Worm (Caenorhabditis elegans) whole organism, L1 larva: ENCODE results near the gene Y37E11AL.3.

Experiments used
- Y116A8C.19 ChIP-seq: sonication (generic microtip); optimal IDR thresholded peaks from 2 replicates; lab custom pipeline; 2016; ENCODE audit warnings: missing compliant biosample characterization, missing genetic modification characterization, borderline replicate concordance
- aly-2 ChIP-seq: fragments of 150-350 bp; optimal IDR thresholded peaks from 2 replicates; lab custom pipeline; 2014; ENCODE audit warnings: missing biosample characterization, missing genetic modification characterization
- ama-1 ChIP-seq: fragments of 150-350 bp; optimal IDR thresholded peaks from 2 replicates; lab custom pipeline; 2014
- ceh-82 ChIP-seq, 3 experiments: fragments of 150-350 bp in 1 of 3; sonication (generic microtip) in 2 of 3; optimal IDR thresholded peaks; 2 replicates each; lab custom pipeline; 2014 to 2017; ENCODE audit warnings: missing biosample characterization in 3 of 3, missing genetic modification characterization in 3 of 3
- ces-1 ChIP-seq: fragments of 150-350 bp; optimal IDR thresholded peaks from 2 replicates; lab custom pipeline; 2014; ENCODE audit warnings: missing biosample characterization, missing genetic modification reagents, missing genetic modification characterization
- dpl-1 ChIP-seq, 3 experiments: fragments of 150-350 bp in 2 of 3; sonication (generic microtip) in 1 of 3; optimal IDR thresholded peaks; 2 replicates each; lab custom pipeline; 2014 to 2017; ENCODE audit warnings: missing biosample characterization in 3 of 3, missing genetic modification characterization in 3 of 3, missing genetic modification reagents in 3 of 3
- dsc-1 ChIP-seq: sonication (generic microtip); optimal IDR thresholded peaks from 2 replicates; lab custom pipeline; 2016; ENCODE audit warnings: mild to moderate bottlenecking, missing genetic modification characterization, missing compliant biosample characterization
- efl-1 ChIP-seq, 4 experiments: fragments of 150-350 bp; optimal IDR thresholded peaks in 3 of 4; peaks in 1 of 4; 1 replicate in 1 of 4; 2 replicates in 3 of 4; lab custom pipeline; 2014; ENCODE audit warnings: missing biosample characterization in 2 of 4, missing genetic modification characterization in 2 of 4, missing genetic modification reagents in 2 of 4
- egl-13 ChIP-seq: sonication (generic microtip); optimal IDR thresholded peaks from 2 replicates; lab custom pipeline; 2016; ENCODE audit warnings: missing genotype, missing genetic modification reagents, missing genetic modification characterization, missing compliant biosample characterization
- egl-27 ChIP-seq, 2 experiments: fragments of 150-350 bp in 1 of 2; sonication (generic microtip); optimal IDR thresholded peaks; 3 replicates each; lab custom pipeline; 2017 to 2018; ENCODE audit warnings: missing biosample characterization in 2 of 2, missing genetic modification characterization in 2 of 2, missing genetic modification reagents in 2 of 2
- elt-2 ChIP-seq: sonication (generic microtip); optimal IDR thresholded peaks from 2 replicates; lab custom pipeline; 2016; ENCODE audit warnings: missing genetic modification characterization, mild to moderate bottlenecking, inconsistent platforms, missing compliant biosample characterization, missing genetic modification reagents
- fkh-4 ChIP-seq: sonication (generic microtip); optimal IDR thresholded peaks from 2 replicates; lab custom pipeline; 2016; ENCODE audit warnings: missing compliant biosample characterization, missing genetic modification characterization, borderline replicate concordance
- fos-1 ChIP-seq: fragments of 150-350 bp; optimal IDR thresholded peaks from 2 replicates; lab custom pipeline; 2014; ENCODE audit warnings: missing biosample characterization, missing genetic modification characterization
- grh-1 ChIP-seq: fragments of 200-800 bp; sonication (Bioruptor generic); IDR thresholded peaks from 2 replicates; pipeline ENCODE4 v1.3.6; 2022; ENCODE audit warnings: missing genetic modification reagents, missing genetic modification characterization, missing compliant biosample characterization
- hlh-17 ChIP-seq: fragments of 200-800 bp; sonication (Bioruptor generic); optimal IDR thresholded peaks from 2 replicates; lab custom pipeline; 2018; ENCODE audit warnings: missing genetic modification characterization, mild to moderate bottlenecking, missing compliant biosample characterization, moderate library complexity, borderline replicate concordance
- hlh-4 ChIP-seq: sonication (generic microtip); optimal IDR thresholded peaks from 2 replicates; lab custom pipeline; 2016; ENCODE audit warnings: mild to moderate bottlenecking, missing genetic modification characterization, missing compliant biosample characterization
- hpl-2 ChIP-seq: fragments of 150-350 bp; optimal IDR thresholded peaks from 2 replicates; lab custom pipeline; 2014; ENCODE audit warnings: missing biosample characterization, missing genetic modification reagents, missing genetic modification characterization
- irx-1 ChIP-seq: sonication (generic microtip); optimal IDR thresholded peaks from 2 replicates; lab custom pipeline; 2016; ENCODE audit warnings: missing genetic modification characterization, missing compliant biosample characterization
- isw-1 ChIP-seq: fragments of 200-800 bp; sonication (Bioruptor generic); IDR thresholded peaks from 2 replicates; pipeline ENCODE4 v1.3.6; 2022; ENCODE audit warnings: missing genetic modification characterization, missing compliant biosample characterization
- lin-13 ChIP-seq: fragments of 150-350 bp; optimal IDR thresholded peaks from 2 replicates; lab custom pipeline; 2014; ENCODE audit warnings: missing biosample characterization, missing genetic modification reagents, missing genetic modification characterization
- lin-14 ChIP-seq: fragments of 200-800 bp; sonication (Bioruptor generic); optimal IDR thresholded peaks from 2 replicates; lab custom pipeline; 2018; ENCODE audit warnings: mild to moderate bottlenecking, missing genetic modification characterization, moderate library complexity, missing compliant biosample characterization
- lin-15B ChIP-seq: fragments of 150-350 bp; sonication (generic microtip); optimal IDR thresholded peaks from 3 replicates; lab custom pipeline; 2014; ENCODE audit warnings: missing biosample characterization, missing genetic modification characterization
- lin-35 ChIP-seq, 2 experiments: fragments of 150-350 bp; optimal IDR thresholded peaks; 2 replicates each; lab custom pipeline; 2014; ENCODE audit warnings: missing biosample characterization in 2 of 2, missing genetic modification characterization in 2 of 2, missing genetic modification reagents in 2 of 2
- mab-9 ChIP-seq: fragments of 200-800 bp; sonication (Bioruptor generic); IDR thresholded peaks from 2 replicates; pipeline ENCODE4 v1.3.6; 2022; ENCODE audit warnings: missing genetic modification reagents, missing genetic modification characterization, missing compliant biosample characterization
- mep-1 ChIP-seq: fragments of 150-350 bp; optimal IDR thresholded peaks from 2 replicates; lab custom pipeline; 2014; ENCODE audit warnings: missing biosample characterization, missing genetic modification characterization
- nhr-11 ChIP-seq: fragments of 150-350 bp; optimal IDR thresholded peaks from 2 replicates; lab custom pipeline; 2014; ENCODE audit warnings: missing biosample characterization, missing genetic modification characterization
- nhr-19 ChIP-seq: fragments of 200-800 bp; sonication (Bioruptor generic); conservative IDR thresholded peaks from 2 replicates; pipeline ENCODE4 v1.3.6; 2022; ENCODE audit warnings: missing genetic modification characterization, missing compliant biosample characterization
- nhr-47 ChIP-seq: sonication (generic microtip); optimal IDR thresholded peaks from 2 replicates; lab custom pipeline; 2016; ENCODE audit warnings: mild to moderate bottlenecking, missing genetic modification characterization, moderate library complexity, missing compliant biosample characterization
- nhr-71 ChIP-seq: sonication (generic microtip); optimal IDR thresholded peaks from 2 replicates; lab custom pipeline; 2016; ENCODE audit warnings: mild to moderate bottlenecking, missing genetic modification characterization, moderate library complexity, missing compliant biosample characterization
- nhr-77 ChIP-seq: fragments of 150-350 bp; optimal IDR thresholded peaks from 2 replicates; lab custom pipeline; 2014; ENCODE audit warnings: missing biosample characterization, missing genetic modification characterization
- nhr-85 ChIP-seq: sonication (generic microtip); peaks from one replicate; lab custom pipeline; 2016; ENCODE audit warnings: missing genetic modification characterization, inconsistent platforms, missing compliant biosample characterization
- pqm-1 ChIP-seq: sonication (generic microtip); optimal IDR thresholded peaks from 3 replicates; lab custom pipeline; 2017; ENCODE audit warnings: missing biosample characterization, missing genetic modification characterization
- rnt-1 ChIP-seq: sonication (generic microtip); optimal IDR thresholded peaks from 2 replicates; lab custom pipeline; 2016; ENCODE audit warnings: mild to moderate bottlenecking, missing genetic modification characterization, moderate library complexity, missing compliant biosample characterization
- snpc-4 ChIP-seq: fragments of 150-350 bp; optimal IDR thresholded peaks from 2 replicates; lab custom pipeline; 2014; ENCODE audit warnings: missing biosample characterization, missing genetic modification characterization
- snu-23 ChIP-seq: sonication (generic microtip); optimal IDR thresholded peaks from 2 replicates; lab custom pipeline; 2016; ENCODE audit warnings: missing genetic modification characterization, missing compliant biosample characterization
- sox-4 ChIP-seq: sonication (generic microtip); optimal IDR thresholded peaks from 2 replicates; lab custom pipeline; 2016; ENCODE audit warnings: missing genetic modification characterization, missing compliant biosample characterization
- unc-30 ChIP-seq: sonication (generic microtip); optimal IDR thresholded peaks from 2 replicates; lab custom pipeline; 2017; ENCODE audit warnings: missing biosample characterization, missing genetic modification characterization
- vab-15 ChIP-seq: sonication (generic microtip); optimal IDR thresholded peaks from 2 replicates; lab custom pipeline; 2017; ENCODE audit warnings: missing genotype, mild to moderate bottlenecking, missing genetic modification characterization, missing compliant biosample characterization
- zag-1 ChIP-seq: fragments of 150-350 bp; optimal IDR thresholded peaks from 2 replicates; lab custom pipeline; 2014; ENCODE audit warnings: missing biosample characterization, missing genetic modification characterization
- ztf-4 ChIP-seq: fragments of 150-350 bp; optimal IDR thresholded peaks from 2 replicates; lab custom pipeline; 2014; ENCODE audit warnings: missing biosample characterization, missing genetic modification characterization

The Y37E11AL.3 gene

DNA sequence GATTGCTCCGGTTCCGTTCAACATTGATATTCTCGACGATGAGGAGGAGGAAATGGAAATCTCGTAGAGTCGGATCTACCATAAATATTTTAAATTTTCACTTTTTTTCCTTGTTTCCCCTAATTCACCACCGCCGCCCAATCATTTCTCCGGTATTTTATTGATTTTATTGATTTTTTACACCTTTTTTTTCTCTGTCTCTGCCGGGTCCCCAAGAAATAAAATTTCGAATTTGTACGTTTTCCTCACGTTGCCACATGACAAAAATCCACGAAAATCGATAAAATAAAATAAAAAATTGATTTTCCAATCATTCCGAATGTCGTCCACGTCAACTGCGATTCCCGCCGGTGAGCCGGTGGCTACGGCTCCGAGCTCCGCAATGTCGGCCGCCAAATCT is 3.5 kb downstream of the Y37E11AL.3 start, which contains the start of gene Y37E11AL.2:
Gene Y37E11AL.2 (plus strand): TSS at position 301 of the 400 bp plus-strand sequence.
- no peak for TF ChIP-seq fkh-4
- no peak for TF ChIP-seq snu-23 (GFP tag; lab: Kevin White, UChicago)
- no peak for TF ChIP-seq hpl-2 (GFP tag; lab: Kevin White, UChicago)
- TF ChIP-seq grh-1 = no peak
- TF ChIP-seq ama-1 (lab: Kevin White, UChicago) = no peak
- no peak for TF ChIP-seq nhr-71

DNA sequence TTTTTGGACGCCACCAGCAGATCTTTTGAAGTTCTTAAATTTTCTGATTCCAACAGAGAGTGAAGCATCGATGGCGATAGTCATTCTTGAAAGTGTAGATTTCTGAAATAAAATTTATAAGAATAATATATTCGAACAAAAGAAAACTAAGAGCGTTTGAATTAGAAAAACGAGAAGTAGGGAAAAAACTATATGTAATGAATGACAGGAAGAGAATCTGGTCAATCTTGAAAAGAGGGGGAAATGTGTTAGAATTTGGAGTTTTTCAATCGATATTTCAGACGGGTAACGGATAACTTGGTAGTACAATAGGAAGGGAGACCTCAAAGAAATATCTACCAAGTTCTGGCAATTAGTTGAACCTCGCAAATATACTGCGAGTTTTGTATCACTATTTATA is 5.8 kb downstream of the Y37E11AL.3 start, which contains the start of gene Y37E11AL.9:
Gene Y37E11AL.9 (minus strand): TSS at position 101 of the 400 bp plus-strand sequence.
- TF ChIP-seq efl-1 (optimal IDR thresholded peaks at IDR 0.05; lab: Kevin White, UChicago) (no peak), efl-1 (GFP tag; optimal IDR thresholded peaks at IDR 0.05 in 1 of 2; lab: Kevin White, UChicago) (no peak), ces-1 (GFP tag; lab: Kevin White, UChicago) (no peak), rnt-1 (no peak)
- TF ChIP-seq, all 84 proteins: peak for 0

DNA sequence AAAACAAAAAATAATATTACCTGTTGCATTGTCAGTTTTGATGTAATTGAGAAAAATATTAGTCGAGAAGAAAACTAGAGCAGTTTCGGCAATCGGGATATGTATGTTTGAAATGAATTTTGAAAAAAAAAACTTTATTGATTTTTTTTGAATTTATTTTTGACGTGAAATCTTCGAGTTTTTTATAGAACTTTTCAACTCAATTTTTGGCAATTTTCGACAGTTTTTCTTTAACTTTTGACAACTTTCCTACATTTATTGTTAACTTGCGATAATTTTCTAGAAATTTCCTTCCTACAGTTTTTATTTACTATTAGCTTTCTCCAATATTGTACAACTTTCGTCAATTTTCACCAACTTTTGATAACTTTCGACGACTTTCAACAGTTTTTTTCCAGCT is 7.2 kb downstream of the Y37E11AL.3 start, which contains the start of gene Y37E11AL.12:
Gene Y37E11AL.12 (minus strand): TSS at position 101 of the 400 bp plus-strand sequence.
- TF ChIP-seq mep-1 (tag; lab: Kevin White, UChicago) (no peak), nhr-19 (GFP tag; lab: Robert Waterston, UW) (no peak), snpc-4 (no peak), dsc-1 (tag; lab: Kevin White, UChicago) (no peak), nhr-85 (peak; percentile 52), irx-1 (no peak), grh-1 (no peak), aly-2 (no peak), elt-2 (tag; lab: Kevin White, UChicago) (no peak), lin-15B (tag; lab: Kevin White, UChicago) (no peak), efl-1 (optimal IDR thresholded peaks at IDR 0.05; lab: Kevin White, UChicago) (no peak), efl-1 (GFP tag; optimal IDR thresholded peaks at IDR 0.05 in 1 of 2; lab: Kevin White, UChicago) (peak in 1 of 2 experiments; percentile 6)

DNA sequence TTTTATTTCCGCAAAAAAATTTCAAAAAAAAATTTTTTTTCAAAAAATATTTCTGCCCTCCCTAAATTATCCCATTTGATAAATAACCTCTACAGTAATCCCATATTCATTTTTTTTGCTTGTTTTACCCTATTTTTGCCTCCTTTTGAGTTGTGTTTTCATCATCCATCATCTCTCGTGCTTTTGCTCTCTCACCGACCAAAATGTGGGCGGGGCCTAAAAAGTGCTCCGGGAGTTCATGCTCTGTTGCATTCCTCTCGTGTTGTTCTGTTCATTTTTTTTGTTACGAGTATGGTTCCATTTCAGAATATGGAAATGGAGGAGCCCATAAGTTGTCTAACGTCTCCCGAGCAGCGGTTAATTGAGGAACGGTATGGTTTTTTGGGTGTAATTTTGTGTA is 14.5 kb downstream of the Y37E11AL.3 start, which contains the start of gene Y37E11AL.1:
Gene Y37E11AL.1 (plus strand): TSS at position 301 of the 400 bp plus-strand sequence.
- no peak for TF ChIP-seq nhr-85
- no peak for TF ChIP-seq mab-9 (GFP tag; lab: Robert Waterston, UW)
- TF ChIP-seq sox-4 = no peak
- no peak for TF ChIP-seq egl-27 (tag; optimal IDR thresholded peaks at IDR 0.05; lab: Kevin White, UChicago)
- TF ChIP-seq ceh-82 (tag; optimal IDR thresholded peaks at IDR 0.05; lab: Kevin White, UChicago) = no peak
- no peak for TF ChIP-seq zag-1 (tag; lab: Kevin White, UChicago)
- TF ChIP-seq nhr-47 (tag; lab: Kevin White, UChicago) = no peak
- no peak for TF ChIP-seq irx-1
- TF ChIP-seq ztf-4 (tag; lab: Kevin White, UChicago) = no peak
- no peak for TF ChIP-seq unc-30 (tag; lab: Kevin White, UChicago)
- no peak for TF ChIP-seq elt-2 (tag; lab: Kevin White, UChicago)
- TF ChIP-seq fos-1 (tag; lab: Kevin White, UChicago) = no peak

DNA sequence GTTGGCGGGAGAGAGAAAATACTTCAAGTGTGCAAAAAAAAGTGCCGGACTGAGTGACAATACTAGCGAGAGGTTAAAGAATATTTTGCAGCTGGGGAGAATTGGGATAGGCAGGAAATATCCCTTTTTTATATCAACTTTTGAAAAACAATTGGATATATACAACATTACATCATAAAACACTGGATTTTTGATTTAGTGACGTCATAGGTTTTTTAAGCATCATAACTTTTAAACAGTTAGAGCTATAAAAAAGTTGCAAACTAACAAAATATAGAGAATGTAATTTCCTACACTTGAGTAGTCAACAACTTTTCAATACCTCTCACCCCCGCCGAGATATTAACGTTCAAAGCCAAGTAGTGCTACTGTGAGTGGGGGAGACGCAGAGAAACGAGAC is 16.0 kb downstream of the Y37E11AL.3 start:
- TF ChIP-seq egl-27 (tag; optimal IDR thresholded peaks at IDR 0.05; lab: Kevin White, UChicago) (no peak), nhr-11 (tag; lab: Kevin White, UChicago) (no peak), hlh-4 (tag; lab: Kevin White, UChicago) (no peak), vab-15 (no peak), lin-35 (GFP tag; optimal IDR thresholded peaks at IDR 0.05; lab: Kevin White, UChicago) (no peak), isw-1 (GFP tag; lab: Robert Waterston, UW) (no peak), grh-1 (no peak), nhr-77 (no peak), dpl-1 (GFP tag; optimal IDR thresholded peaks at IDR 0.05; lab: Kevin White, UChicago) (no peak), hlh-17 (GFP tag; lab: Kevin White, UChicago) (no peak), Y116A8C.19 (tag; lab: Kevin White, UChicago) (no peak), rnt-1 (no peak), pqm-1 (tag; lab: Kevin White, UChicago) (no peak), ces-1 (GFP tag; lab: Kevin White, UChicago) (no peak), lin-13 (GFP tag; lab: Kevin White, UChicago) (no peak), egl-13 (tag; lab: Kevin White, UChicago) (no peak), lin-14 (no peak), nhr-19 (GFP tag; lab: Robert Waterston, UW) (no peak)
